Worm (Caenorhabditis elegans) whole organism, midembryonic: ENCODE data around the gene nhr-58.

ENCODE experiments used
- T22C8.4 ChIP-seq: fragments of 200-800 bp; sonication (Bioruptor generic); IDR thresholded peaks from 2 replicates; pipeline ENCODE4 v1.3.6; 2022; ENCODE audit warnings: missing genetic modification characterization, missing compliant biosample characterization
- cog-1 ChIP-seq: sonication (generic microtip); optimal IDR thresholded peaks from 2 replicates; lab custom pipeline; 2016; ENCODE audit warnings: missing genetic modification characterization, missing compliant biosample characterization
- flt-1 ChIP-seq: fragments of 200-800 bp; sonication (Bioruptor generic); IDR thresholded peaks from 2 replicates; pipeline ENCODE4 v1.3.6; 2022; ENCODE audit warnings: missing genetic modification characterization, missing compliant biosample characterization
- klf-2 ChIP-seq: fragments of 200-800 bp; sonication (Bioruptor generic); conservative IDR thresholded peaks from 2 replicates; pipeline ENCODE4 v1.3.6; 2022; ENCODE audit warnings: missing genetic modification reagents, missing genetic modification characterization, missing compliant biosample characterization
- med-1 ChIP-seq: sonication (generic microtip); optimal IDR thresholded peaks from 2 replicates; lab custom pipeline; 2017; ENCODE audit warnings: missing genetic modification characterization, mild to moderate bottlenecking, missing compliant biosample characterization, antibody characterized with exemption, missing genetic modification reagents; ENCODE audit not compliant: insufficient read depth
- ref-1 ChIP-seq: fragments of 200-800 bp; sonication (Bioruptor generic); conservative IDR thresholded peaks from 2 replicates; pipeline ENCODE4 v1.3.6; 2022; ENCODE audit warnings: missing genetic modification reagents, missing genetic modification characterization, missing compliant biosample characterization
- tab-1 ChIP-seq: fragments of 200-800 bp; sonication (Bioruptor generic); IDR thresholded peaks from 2 replicates; pipeline ENCODE4 v1.3.6; 2022; ENCODE audit warnings: missing genetic modification characterization, missing compliant biosample characterization
- ztf-23 ChIP-seq: fragments of 200-800 bp; sonication (Bioruptor generic); IDR thresholded peaks from 2 replicates; pipeline ENCODE4 v1.3.6; 2022; ENCODE audit warnings: missing genetic modification reagents, missing genetic modification characterization, missing compliant biosample characterization
- ztf-29 ChIP-seq: fragments of 200-800 bp; sonication (Bioruptor generic); IDR thresholded peaks from 2 replicates; pipeline ENCODE4 v1.3.6; 2022; ENCODE audit warnings: missing genetic modification reagents, missing genetic modification characterization, missing compliant biosample characterization

The nhr-58 gene

ce11 chrV:501230-501629, 30.8 kb upstream of the nhr-58 start, which contains the start of gene str-256:
Gene str-256, minus strand, starts transcription at chrV:501330.
- TF ChIP-seq klf-2 (GFP tag; lab: Robert Waterston, UW) (no peak), flt-1 (GFP tag; lab: Robert Waterston, UW) (no peak), ref-1 (GFP tag; lab: Robert Waterston, UW) (no peak), T22C8.4 (GFP tag; lab: Robert Waterston, UW) (no peak), tab-1 (GFP tag; lab: Robert Waterston, UW) (no peak), cog-1 (tag; lab: Kevin White, UChicago) (no peak), ztf-29 (GFP tag; lab: Robert Waterston, UW) (no peak), med-1 (GFP tag; lab: Kevin White, UChicago) (no peak), ztf-23 (GFP tag; lab: Robert Waterston, UW) (no peak)

DNA sequence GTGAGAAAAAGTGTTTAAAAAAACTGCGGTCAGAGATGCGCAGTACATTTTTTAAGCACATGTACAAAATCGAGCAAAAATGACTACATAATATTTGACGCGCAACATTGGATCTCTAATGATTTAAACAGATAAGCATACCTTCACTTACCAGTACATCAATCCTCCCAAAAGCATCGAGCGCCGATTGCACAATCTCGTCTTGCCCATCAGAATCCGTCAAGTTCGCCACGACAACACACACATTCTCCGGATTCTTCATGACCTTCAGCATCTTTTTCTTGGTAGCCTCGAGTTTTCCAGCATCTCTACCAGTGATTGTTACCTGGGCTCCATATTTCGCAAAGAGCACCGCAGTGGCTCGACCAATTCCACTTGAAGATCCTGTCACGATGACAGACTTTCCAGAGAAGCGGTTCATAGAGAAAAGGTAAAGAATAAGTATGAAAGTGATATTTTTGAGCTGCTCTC, 29.2 kb upstream of the nhr-58 start, which contains the start of gene T01G6.10:
T01G6.10 (minus strand) TSS at position 421 of the 471 bp plus-strand sequence.
- no peak for TF ChIP-seq tab-1 (GFP tag; lab: Robert Waterston, UW)
- no peak for TF ChIP-seq klf-2 (GFP tag; lab: Robert Waterston, UW)
- TF ChIP-seq ztf-23 (GFP tag; lab: Robert Waterston, UW): no peak
- TF ChIP-seq ztf-29 (GFP tag; lab: Robert Waterston, UW): no peak
- TF ChIP-seq med-1 (GFP tag; lab: Kevin White, UChicago): no peak
- no peak for TF ChIP-seq T22C8.4 (GFP tag; lab: Robert Waterston, UW)
- no peak for TF ChIP-seq flt-1 (GFP tag; lab: Robert Waterston, UW)
- no peak for TF ChIP-seq ref-1 (GFP tag; lab: Robert Waterston, UW)
- TF ChIP-seq cog-1 (tag; lab: Kevin White, UChicago): no peak

DNA sequence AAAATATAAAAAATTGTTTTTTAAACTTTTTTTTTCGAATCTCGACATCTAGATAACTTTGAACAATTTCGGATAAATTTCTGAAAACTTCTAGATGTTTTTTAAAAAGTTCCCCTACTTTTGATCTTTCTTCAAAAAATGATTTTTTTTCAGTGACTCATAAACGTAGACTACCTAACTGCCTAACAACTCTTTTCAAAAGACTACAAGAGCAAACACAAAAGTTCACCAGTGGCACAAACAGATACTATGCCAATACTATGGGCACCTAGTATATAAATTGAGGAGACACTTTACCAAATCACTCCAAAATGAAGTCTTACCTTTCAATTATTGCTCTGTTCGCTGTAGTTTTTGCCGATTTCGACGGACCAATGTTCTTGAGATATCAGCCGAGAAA, 28.3 kb upstream of the nhr-58 start, which contains the start of gene srlf-35:
srlf-35 (plus strand) TSS at position 301 of the 400 bp plus-strand sequence.
- no peak for TF ChIP-seq T22C8.4 (GFP tag; lab: Robert Waterston, UW)

DNA sequence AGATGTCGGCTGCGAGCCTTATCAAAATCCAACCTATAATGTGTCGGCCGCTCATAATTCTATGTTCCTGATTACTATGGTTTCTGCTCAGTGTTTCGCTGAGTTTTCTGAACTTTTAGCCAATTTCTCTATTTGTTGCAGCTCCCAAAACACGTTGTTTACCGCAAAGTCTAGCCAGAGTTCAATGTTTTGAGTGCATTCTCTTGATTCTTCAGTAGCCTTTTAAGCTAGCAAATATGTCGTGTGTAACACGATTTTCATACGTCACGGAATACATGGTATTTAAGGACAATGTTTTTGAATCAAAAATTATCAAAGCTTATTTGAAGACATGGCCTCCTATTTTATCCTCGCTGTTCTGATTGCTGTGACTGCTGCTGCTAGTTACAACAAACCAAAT, 26.9 kb upstream of the nhr-58 start, which contains the start of gene srlf-19:
srlf-19 (plus strand) TSS at position 301 of the 400 bp plus-strand sequence.
- TF ChIP-seq ztf-23 (GFP tag; lab: Robert Waterston, UW): no peak
- no peak for TF ChIP-seq ref-1 (GFP tag; lab: Robert Waterston, UW)
- TF ChIP-seq flt-1 (GFP tag; lab: Robert Waterston, UW): no peak
- no peak for TF ChIP-seq med-1 (GFP tag; lab: Kevin White, UChicago)
- TF ChIP-seq T22C8.4 (GFP tag; lab: Robert Waterston, UW): no peak
- TF ChIP-seq ztf-29 (GFP tag; lab: Robert Waterston, UW): no peak
- TF ChIP-seq cog-1 (tag; lab: Kevin White, UChicago): no peak
- no peak for TF ChIP-seq tab-1 (GFP tag; lab: Robert Waterston, UW)
- no peak for TF ChIP-seq klf-2 (GFP tag; lab: Robert Waterston, UW)

- TF ChIP-seq ztf-23 (GFP tag; lab: Robert Waterston, UW): no peak
- TF ChIP-seq flt-1 (GFP tag; lab: Robert Waterston, UW): no peak
- no peak for TF ChIP-seq T22C8.4 (GFP tag; lab: Robert Waterston, UW)
- TF ChIP-seq cog-1 (tag; lab: Kevin White, UChicago): no peak
- no peak for TF ChIP-seq ztf-29 (GFP tag; lab: Robert Waterston, UW)
- no peak for TF ChIP-seq ref-1 (GFP tag; lab: Robert Waterston, UW)
- TF ChIP-seq med-1 (GFP tag; lab: Kevin White, UChicago): no peak
- no peak for TF ChIP-seq klf-2 (GFP tag; lab: Robert Waterston, UW)
- no peak for TF ChIP-seq tab-1 (GFP tag; lab: Robert Waterston, UW)
Observed at ce11 chrV:512420-512819, 19.6 kb upstream of the nhr-58 start, which contains the start of gene srh-37. Gene srh-37, minus strand, starts transcription at chrV:512520.

DNA sequence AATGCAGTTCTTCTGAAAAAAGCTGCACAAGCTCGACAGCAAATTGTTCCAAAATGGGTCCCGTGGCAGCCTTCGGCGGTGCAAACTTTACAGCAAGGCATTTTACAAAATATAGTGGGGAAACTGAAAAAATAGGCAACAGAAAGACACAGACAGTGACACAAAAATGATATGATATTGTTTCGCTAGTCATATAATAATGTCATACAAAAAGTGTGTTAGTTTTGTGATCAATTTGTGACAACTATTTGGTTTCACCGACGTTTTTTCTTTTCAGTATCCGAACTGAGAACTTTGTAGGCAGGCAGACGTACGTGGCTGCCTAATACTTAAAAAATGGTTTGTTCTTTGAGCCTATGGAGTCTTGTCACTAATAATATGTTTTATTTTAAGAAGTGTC, 12.6 kb upstream of the nhr-58 start, which contains the start of gene nhr-210:
nhr-210 (minus strand) TSS at position 101 of the 400 bp plus-strand sequence.
- no peak for TF ChIP-seq ztf-29 (GFP tag; lab: Robert Waterston, UW)
- TF ChIP-seq ztf-23 (GFP tag; lab: Robert Waterston, UW): no peak
- TF ChIP-seq T22C8.4 (GFP tag; lab: Robert Waterston, UW): no peak
- no peak for TF ChIP-seq med-1 (GFP tag; lab: Kevin White, UChicago)

- TF ChIP-seq T22C8.4 (GFP tag; lab: Robert Waterston, UW) (no peak), flt-1 (GFP tag; lab: Robert Waterston, UW) (no peak), med-1 (GFP tag; lab: Kevin White, UChicago) (no peak), ztf-23 (GFP tag; lab: Robert Waterston, UW) (no peak)
Observed at ce11 chrV:521517-521916, 10.5 kb upstream of the nhr-58 start, which contains the start of gene srw-107. Gene srw-107, minus strand, starts transcription at chrV:521617.

DNA sequence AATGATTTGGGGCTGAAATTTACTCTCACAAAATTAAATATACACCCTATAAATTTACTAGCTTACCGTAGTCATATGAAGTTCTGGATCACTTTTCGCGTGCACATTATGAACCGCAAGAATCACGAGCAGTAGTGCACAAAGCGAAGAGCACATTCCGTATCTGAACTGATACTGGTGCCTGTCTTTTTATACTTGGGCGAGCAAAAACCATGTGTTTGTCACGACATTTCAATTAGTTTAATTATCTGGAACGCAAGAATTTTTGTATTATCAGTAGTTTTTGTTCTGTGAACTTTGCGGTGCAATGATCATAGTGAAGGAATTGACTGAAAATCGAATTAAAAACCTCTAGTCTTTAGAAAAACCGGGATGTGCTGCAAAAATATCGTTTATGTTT, 8.0 kb upstream of the nhr-58 start, which contains the start of gene lipl-3:
lipl-3 (minus strand) TSS at position 161 of the 400 bp plus-strand sequence.
- no peak for TF ChIP-seq ztf-29 (GFP tag; lab: Robert Waterston, UW)
- no peak for TF ChIP-seq klf-2 (GFP tag; lab: Robert Waterston, UW)
- TF ChIP-seq flt-1 (GFP tag; lab: Robert Waterston, UW): no peak
- TF ChIP-seq med-1 (GFP tag; lab: Kevin White, UChicago): no peak
- TF ChIP-seq ztf-23 (GFP tag; lab: Robert Waterston, UW): no peak
- TF ChIP-seq tab-1 (GFP tag; lab: Robert Waterston, UW): no peak
- TF ChIP-seq ref-1 (GFP tag; lab: Robert Waterston, UW): no peak
- TF ChIP-seq cog-1 (tag; lab: Kevin White, UChicago): no peak
- no peak for TF ChIP-seq T22C8.4 (GFP tag; lab: Robert Waterston, UW)

ce11 chrV:525040-525439, 7.0 kb upstream of the nhr-58 start, which contains the start of gene R11G11.16:
Gene R11G11.16, minus strand, starts transcription at chrV:525140.
- TF ChIP-seq klf-2 (GFP tag; lab: Robert Waterston, UW) (no peak), ztf-23 (GFP tag; lab: Robert Waterston, UW) (no peak), med-1 (GFP tag; lab: Kevin White, UChicago) (no peak), cog-1 (tag; lab: Kevin White, UChicago) (no peak), tab-1 (GFP tag; lab: Robert Waterston, UW) (no peak), T22C8.4 (GFP tag; lab: Robert Waterston, UW) (no peak), ztf-29 (GFP tag; lab: Robert Waterston, UW) (no peak), ref-1 (GFP tag; lab: Robert Waterston, UW) (no peak), flt-1 (GFP tag; lab: Robert Waterston, UW) (no peak)
